Worm (Caenorhabditis elegans) whole organism, late embryonic: Measurements from ENCODE around the gene F11C7.7.

ENCODE experiments used
- ceh-24 ChIP-seq: sonication (generic microtip); optimal IDR thresholded peaks from 2 replicates; lab custom pipeline; 2016; ENCODE audit warnings: mild to moderate bottlenecking, missing genetic modification characterization, missing compliant biosample characterization
- ceh-30 ChIP-seq: fragments of 150-350 bp; optimal IDR thresholded peaks from 2 replicates; lab custom pipeline; 2014; ENCODE audit warnings: missing biosample characterization, missing genetic modification characterization
- ets-4 ChIP-seq: sonication (generic microtip); optimal IDR thresholded peaks from 2 replicates; lab custom pipeline; 2016; ENCODE audit warnings: missing genetic modification characterization, missing compliant biosample characterization
- fkh-6 ChIP-seq: sonication (generic microtip); optimal IDR thresholded peaks from 2 replicates; lab custom pipeline; 2016; ENCODE audit warnings: missing genetic modification characterization, missing compliant biosample characterization
- pax-1 ChIP-seq: fragments of 150-350 bp; optimal IDR thresholded peaks from 2 replicates; lab custom pipeline; 2014; ENCODE audit warnings: missing biosample characterization, missing genetic modification characterization
- pqm-1 ChIP-seq: sonication (generic microtip); optimal IDR thresholded peaks from 2 replicates; lab custom pipeline; 2016; ENCODE audit warnings: missing genetic modification characterization, missing compliant biosample characterization
- sdc-2 ChIP-seq: sonication (generic microtip); optimal IDR thresholded peaks from 2 replicates; lab custom pipeline; 2016; ENCODE audit warnings: missing genotype, missing genetic modification characterization, missing compliant biosample characterization
- unc-3 ChIP-seq, 2 experiments: fragments of 200-800 bp in 1 of 2; sonication (Bioruptor generic) in 1 of 2; sonication (generic microtip) in 1 of 2; conservative IDR thresholded peaks in 1 of 2; optimal IDR thresholded peaks in 1 of 2; 2 replicates each; pipeline versions ENCODE4 v1.3.6 to Lab custom; 2016 to 2022; ENCODE audit warnings: missing compliant biosample characterization in 2 of 2, missing genetic modification characterization in 2 of 2, missing genetic modification reagents in 1 of 2
- unc-55 ChIP-seq: sonication (generic microtip); optimal IDR thresholded peaks from 2 replicates; lab custom pipeline; 2017; ENCODE audit warnings: missing biosample characterization, missing genetic modification reagents, missing genetic modification characterization

DNA sequence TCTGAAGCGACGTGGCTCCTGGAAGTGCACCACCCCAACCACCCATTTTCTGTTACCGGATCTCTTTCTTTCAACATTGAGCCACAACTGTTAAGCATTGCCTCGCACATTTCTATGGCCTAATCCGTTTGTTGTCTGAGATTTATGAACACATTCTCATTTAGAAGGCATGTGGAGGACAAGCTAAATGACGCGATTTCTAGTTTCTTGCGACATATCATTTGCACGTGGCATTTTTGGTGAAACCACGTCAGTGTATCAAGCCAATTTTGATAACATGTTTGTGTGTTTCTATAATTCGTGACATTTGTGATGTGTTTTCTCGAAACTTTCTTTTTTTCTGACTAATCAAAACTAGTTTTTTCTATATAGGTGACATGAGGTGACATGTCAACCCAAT lies 41.6 kb upstream of the F11C7.7 start:
- TF ChIP-seq pqm-1 (tag; lab: Kevin White, UChicago) (no peak), unc-55 (no peak), ceh-30 (tag; lab: Kevin White, UChicago) (no peak), unc-3 (GFP tag; conservative IDR thresholded peaks at IDR 0.05; lab: Robert Waterston, UW) (no peak), unc-3 (tag; optimal IDR thresholded peaks at IDR 0.05; lab: Kevin White, UChicago) (no peak), sdc-2 (tag; lab: Kevin White, UChicago) (no peak), ets-4 (tag; lab: Kevin White, UChicago) (no peak), ceh-24 (tag; lab: Kevin White, UChicago) (no peak), fkh-6 (tag; lab: Kevin White, UChicago) (no peak), pax-1 (no peak)
